Worm (Caenorhabditis elegans) whole organism, L1 larva: ENCODE measurements around the gene F59F5.4.

ENCODE experiments used
- C34B4.2 ChIP-seq: sonication (generic microtip); optimal IDR thresholded peaks from 2 replicates; lab custom pipeline; 2017; ENCODE audit warnings: mild to moderate bottlenecking, missing genetic modification characterization, missing compliant biosample characterization
- F16B12.6 ChIP-seq: fragments of 150-350 bp; optimal IDR thresholded peaks from 2 replicates; lab custom pipeline; 2014; ENCODE audit warnings: missing biosample characterization, missing genetic modification characterization
- aha-1 ChIP-seq: fragments of 150-350 bp; optimal IDR thresholded peaks from 2 replicates; lab custom pipeline; 2014; ENCODE audit warnings: missing biosample characterization, missing genetic modification characterization
- alr-1 ChIP-seq: fragments of 200-800 bp; sonication (Bioruptor generic); optimal IDR thresholded peaks from 2 replicates; lab custom pipeline; 2018; ENCODE audit warnings: borderline replicate concordance, mild to moderate bottlenecking, missing genetic modification characterization, missing compliant biosample characterization
- ceh-63 ChIP-seq: fragments of 200-800 bp; sonication (Bioruptor generic); optimal IDR thresholded peaks from 2 replicates; lab custom pipeline; 2018; ENCODE audit warnings: mild to moderate bottlenecking, missing genetic modification characterization, missing compliant biosample characterization
- ceh-8 ChIP-seq: fragments of 200-800 bp; sonication (Bioruptor generic); optimal IDR thresholded peaks from 2 replicates; lab custom pipeline; 2018; ENCODE audit warnings: mild to moderate bottlenecking, missing genetic modification characterization, moderate library complexity, missing compliant biosample characterization
- ces-1 ChIP-seq: fragments of 150-350 bp; optimal IDR thresholded peaks from 2 replicates; lab custom pipeline; 2014; ENCODE audit warnings: missing biosample characterization, missing genetic modification reagents, missing genetic modification characterization
- dsc-1 ChIP-seq: sonication (generic microtip); optimal IDR thresholded peaks from 2 replicates; lab custom pipeline; 2016; ENCODE audit warnings: mild to moderate bottlenecking, missing genetic modification characterization, missing compliant biosample characterization
- efl-3 ChIP-seq: fragments of 200-800 bp; sonication (Bioruptor generic); optimal IDR thresholded peaks from 2 replicates; lab custom pipeline; 2018; ENCODE audit warnings: mild to moderate bottlenecking, missing genetic modification characterization, missing compliant biosample characterization
- egl-13 ChIP-seq: sonication (generic microtip); optimal IDR thresholded peaks from 2 replicates; lab custom pipeline; 2016; ENCODE audit warnings: missing genotype, missing genetic modification reagents, missing genetic modification characterization, missing compliant biosample characterization
- elt-2 ChIP-seq: sonication (generic microtip); optimal IDR thresholded peaks from 2 replicates; lab custom pipeline; 2016; ENCODE audit warnings: missing genetic modification characterization, mild to moderate bottlenecking, inconsistent platforms, missing compliant biosample characterization, missing genetic modification reagents
- elt-3 ChIP-seq, 6 experiments: fragments of 150-350 bp in 1 of 6; sonication (generic microtip); optimal IDR thresholded peaks; 2 replicates each; lab custom pipeline; 2017 to 2018; ENCODE audit warnings: missing biosample characterization in 6 of 6, missing genetic modification characterization in 6 of 6, inconsistent platforms in 1 of 6
- fkh-10 ChIP-seq: sonication (generic microtip); optimal IDR thresholded peaks from 2 replicates; lab custom pipeline; 2017; ENCODE audit warnings: missing biosample characterization, missing genetic modification reagents, missing genetic modification characterization
- hlh-17 ChIP-seq: fragments of 200-800 bp; sonication (Bioruptor generic); optimal IDR thresholded peaks from 2 replicates; lab custom pipeline; 2018; ENCODE audit warnings: missing genetic modification characterization, mild to moderate bottlenecking, missing compliant biosample characterization, moderate library complexity, borderline replicate concordance
- hlh-4 ChIP-seq: sonication (generic microtip); optimal IDR thresholded peaks from 2 replicates; lab custom pipeline; 2016; ENCODE audit warnings: mild to moderate bottlenecking, missing genetic modification characterization, missing compliant biosample characterization
- irx-1 ChIP-seq: sonication (generic microtip); optimal IDR thresholded peaks from 2 replicates; lab custom pipeline; 2016; ENCODE audit warnings: missing genetic modification characterization, missing compliant biosample characterization
- jun-1 ChIP-seq: fragments of 150-350 bp; optimal IDR thresholded peaks from 2 replicates; lab custom pipeline; 2014; ENCODE audit warnings: missing biosample characterization, missing genetic modification reagents, missing genetic modification characterization
- lin-35 ChIP-seq, 2 experiments: fragments of 150-350 bp; optimal IDR thresholded peaks; 2 replicates each; lab custom pipeline; 2014; ENCODE audit warnings: missing biosample characterization in 2 of 2, missing genetic modification characterization in 2 of 2, missing genetic modification reagents in 2 of 2
- lir-3 ChIP-seq: sonication (generic microtip); optimal IDR thresholded peaks from 2 replicates; lab custom pipeline; 2016; ENCODE audit warnings: mild to moderate bottlenecking, missing genetic modification characterization, moderate library complexity, missing compliant biosample characterization; ENCODE audit not compliant: poor library complexity
- mdl-1 ChIP-seq, 2 experiments: fragments of 150-350 bp; optimal IDR thresholded peaks; 2 replicates each; lab custom pipeline; 2014 to 2017; ENCODE audit warnings: missing biosample characterization in 2 of 2, missing genetic modification characterization in 2 of 2, inconsistent platforms in 1 of 2
- nhr-20 ChIP-seq: sonication (generic microtip); optimal IDR thresholded peaks from 2 replicates; lab custom pipeline; 2016; ENCODE audit warnings: mild to moderate bottlenecking, missing genetic modification characterization, missing compliant biosample characterization
- nhr-237 ChIP-seq: fragments of 150-350 bp; optimal IDR thresholded peaks from 2 replicates; lab custom pipeline; 2014; ENCODE audit warnings: missing biosample characterization, missing genetic modification characterization
- nhr-71 ChIP-seq: sonication (generic microtip); optimal IDR thresholded peaks from 2 replicates; lab custom pipeline; 2016; ENCODE audit warnings: mild to moderate bottlenecking, missing genetic modification characterization, moderate library complexity, missing compliant biosample characterization
- nhr-84 ChIP-seq: sonication (generic microtip); optimal IDR thresholded peaks from 2 replicates; lab custom pipeline; 2017; ENCODE audit warnings: missing biosample characterization, missing genetic modification characterization
- skn-1 ChIP-seq: fragments of 150-350 bp; optimal IDR thresholded peaks from 2 replicates; lab custom pipeline; 2014; ENCODE audit warnings: missing biosample characterization, missing genetic modification characterization
- snpc-4 ChIP-seq: fragments of 150-350 bp; optimal IDR thresholded peaks from 2 replicates; lab custom pipeline; 2014; ENCODE audit warnings: missing biosample characterization, missing genetic modification characterization
- sptf-1 ChIP-seq: fragments of 150-350 bp; optimal IDR thresholded peaks from 2 replicates; lab custom pipeline; 2014; ENCODE audit warnings: missing biosample characterization, missing genetic modification characterization
- unc-130 ChIP-seq: fragments of 150-350 bp; optimal IDR thresholded peaks from 2 replicates; lab custom pipeline; 2017; ENCODE audit warnings: missing biosample characterization, missing genetic modification characterization, inconsistent platforms
- unc-30 ChIP-seq: sonication (generic microtip); optimal IDR thresholded peaks from 2 replicates; lab custom pipeline; 2017; ENCODE audit warnings: missing biosample characterization, missing genetic modification characterization
- vab-15 ChIP-seq: sonication (generic microtip); optimal IDR thresholded peaks from 2 replicates; lab custom pipeline; 2017; ENCODE audit warnings: missing genotype, mild to moderate bottlenecking, missing genetic modification characterization, missing compliant biosample characterization
- ztf-11 ChIP-seq, 2 experiments: sonication (generic microtip); optimal IDR thresholded peaks; 2 replicates each; lab custom pipeline; 2016 to 2017; ENCODE audit warnings: missing genetic modification characterization in 2 of 2, missing biosample characterization in 1 of 2, missing compliant biosample characterization in 1 of 2

F59F5.4 gene

ce11 chrX:10527414-10527813, 15.4 kb upstream of the F59F5.4 start:
- TF ChIP-seq ztf-11 (tag; optimal IDR thresholded peaks at IDR 0.05; lab: Kevin White, UChicago): no peak
- TF ChIP-seq elt-2 (tag; lab: Kevin White, UChicago): peak; percentile 39
- TF ChIP-seq hlh-4: no peak
- peak in 1 of 2 experiments; percentile 10 for TF ChIP-seq mdl-1 (tag; optimal IDR thresholded peaks at IDR 0.05; lab: Kevin White, UChicago)
- TF ChIP-seq sptf-1 (tag; lab: Kevin White, UChicago): no peak

ce11 chrX:10528993-10529392, 13.8 kb upstream of the F59F5.4 start, which contains the start of the genes F14F3.5 and slcf-1:
Gene F14F3.5 (minus strand): TSS chrX:10529226.
Gene slcf-1 (plus strand): TSS chrX:10529294.
- no peak for TF ChIP-seq lin-35 (GFP tag; optimal IDR thresholded peaks at IDR 0.05; lab: Kevin White, UChicago)
- peak; percentile 75 for TF ChIP-seq elt-2 (tag; lab: Kevin White, UChicago)
- TF ChIP-seq ceh-8: no peak
- no peak for TF ChIP-seq skn-1 (tag; lab: Kevin White, UChicago)
- TF ChIP-seq, all 84 proteins: peak for 1

- TF ChIP-seq dsc-1: no peak
- TF ChIP-seq vab-15: no peak
- TF ChIP-seq nhr-20 (tag; lab: Kevin White, UChicago): peak; percentile 18
- TF ChIP-seq alr-1 (tag; lab: Kevin White, UChicago): no peak
- TF ChIP-seq elt-2 (tag; lab: Kevin White, UChicago): peak; percentile 93
- TF ChIP-seq jun-1 (tag; lab: Kevin White, UChicago): no peak
- TF ChIP-seq egl-13 (tag; lab: Kevin White, UChicago): peak; percentile 26
- TF ChIP-seq lin-35 (GFP tag; optimal IDR thresholded peaks at IDR 0.05; lab: Kevin White, UChicago): peak in 1 of 2 experiments; percentile 38
- TF ChIP-seq unc-130: no peak
- no peak for TF ChIP-seq nhr-84
- no peak for TF ChIP-seq ceh-63 (GFP tag; lab: Kevin White, UChicago)
- TF ChIP-seq irx-1: no peak
- no peak for TF ChIP-seq efl-3 (GFP tag; lab: Kevin White, UChicago)
- TF ChIP-seq elt-3 (tag; optimal IDR thresholded peaks at IDR 0.05; lab: Kevin White, UChicago): no peak
- no peak for TF ChIP-seq fkh-10 (GFP tag; lab: Kevin White, UChicago)
- TF ChIP-seq lir-3 (tag; lab: Kevin White, UChicago): no peak
- no peak for TF ChIP-seq hlh-17 (GFP tag; lab: Kevin White, UChicago)
- TF ChIP-seq ces-1: no peak
- no peak for TF ChIP-seq ztf-11 (tag; optimal IDR thresholded peaks at IDR 0.05; lab: Kevin White, UChicago)
- TF ChIP-seq nhr-237 (tag; lab: Kevin White, UChicago): no peak
- TF ChIP-seq nhr-71 (tag; lab: Kevin White, UChicago): peak; percentile 15
- TF ChIP-seq unc-30 (tag; lab: Kevin White, UChicago): no peak
- no peak for TF ChIP-seq aha-1 (tag; lab: Kevin White, UChicago)
- TF ChIP-seq F16B12.6 (tag; lab: Kevin White, UChicago): no peak
- TF ChIP-seq C34B4.2 (tag; lab: Kevin White, UChicago): no peak
Observed at ce11 chrX:10532180-10532833, 10.5 kb upstream of the F59F5.4 start.

- TF ChIP-seq snpc-4 (tag; lab: Kevin White, UChicago): no peak
- no peak for TF ChIP-seq alr-1 (tag; lab: Kevin White, UChicago)
- no peak for TF ChIP-seq nhr-237 (tag; lab: Kevin White, UChicago)
- TF ChIP-seq elt-2 (tag; lab: Kevin White, UChicago): peak; percentile 60
- TF ChIP-seq, all 84 proteins: peak for 1
Observed at ce11 chrX:10533447-10533846, 9.4 kb upstream of the F59F5.4 start, which contains the start of gene glo-3. Gene glo-3 (plus strand): TSS chrX:10533699.
